Worm (Caenorhabditis elegans): Measurements from ENCODE around the gene spp-2.

Gene spp-2

ce11 chrX:7322323-7322722 lies 5.7 kb upstream of the spp-2 start, which contains the start of gene T08A9.13:
T08A9.13 (minus strand) TSS chrX:7322423.
- TF ChIP-seq ceh-58 (GFP tag; IDR thresholded peaks at IDR 0.05) (no peak), ccch-3 (GFP tag; optimal IDR thresholded peaks at IDR 0.05) (no peak), ceh-27 (GFP tag; optimal IDR thresholded peaks at IDR 0.05) (no peak), rec-8 (tag; optimal IDR thresholded peaks at IDR 0.05) (no peak), attf-6 (GFP tag; IDR thresholded peaks at IDR 0.05) (no peak), unc-62 (GFP tag; optimal IDR thresholded peaks at IDR 0.05) (no peak), nhr-120 (GFP tag; IDR thresholded peaks at IDR 0.05) (no peak), ztf-25 (GFP tag; IDR thresholded peaks at IDR 0.05) (no peak), nfya-1 (tag; optimal IDR thresholded peaks at IDR 0.05; ENCODE audit: borderline replicate concordance, insufficient read depth) (no peak), mcd-1 (GFP tag; IDR thresholded peaks at IDR 0.05) (no peak), lin-26 (GFP tag; IDR thresholded peaks at IDR 0.05) (no peak), ztf-6 (GFP tag; IDR thresholded peaks at IDR 0.05) (no peak), Y53G8AR.9 (GFP tag; conservative IDR thresholded peaks at IDR 0.05) (no peak), nhr-90 (tag; optimal IDR thresholded peaks at IDR 0.05) (no peak), tlf-1 (GFP tag; optimal IDR thresholded peaks at IDR 0.05) (no peak), F57C9.4 (tag; optimal IDR thresholded peaks at IDR 0.05) (no peak), K12H6.12 (tag; optimal IDR thresholded peaks at IDR 0.05) (no peak), sptf-2 (GFP tag; optimal IDR thresholded peaks at IDR 0.05) (no peak), cebp-1 (GFP tag; IDR thresholded peaks at IDR 0.05) (no peak), cebp-1 (tag; optimal IDR thresholded peaks at IDR 0.05) (no peak), let-526 (GFP tag; IDR thresholded peaks at IDR 0.05) (no peak)

ce11 chrX:7320115-7320711 lies 3.6 kb upstream of the spp-2 start, which contains the start of gene spp-5:
spp-5 (minus strand) TSS chrX:7320354.
- TF ChIP-seq F23B12.7 (tag; optimal IDR thresholded peaks at IDR 0.05; ENCODE audit: insufficient read depth) (no peak), bed-2 (GFP tag; IDR thresholded peaks at IDR 0.05) (no peak), K11D2.4 (GFP tag; IDR thresholded peaks at IDR 0.05) (no peak), ztf-18 (tag; optimal IDR thresholded peaks at IDR 0.05) (no peak), F22D6.2 (tag; optimal IDR thresholded peaks at IDR 0.05) (no peak), lin-40 (tag; optimal IDR thresholded peaks at IDR 0.05) (no peak), ama-1 (optimal IDR thresholded peaks at IDR 0.05) (no peak), ama-1 (GFP tag; optimal IDR thresholded peaks at IDR 0.05) (no peak), ztf-22 (GFP tag; optimal IDR thresholded peaks at IDR 0.05) (peak; percentile 36), sptf-2 (GFP tag; optimal IDR thresholded peaks at IDR 0.05) (no peak), F55B11.4 (tag; optimal IDR thresholded peaks at IDR 0.05; ENCODE audit: borderline replicate concordance, insufficient read depth) (no peak), efl-1 (GFP tag; optimal IDR thresholded peaks at IDR 0.05) (no peak), cebp-1 (GFP tag; IDR thresholded peaks at IDR 0.05) (no peak), cebp-1 (tag; optimal IDR thresholded peaks at IDR 0.05) (peak; percentile 28), hmg-20 (GFP tag; IDR thresholded peaks at IDR 0.05) (no peak), Y56A3A.18 (GFP tag; IDR thresholded peaks at IDR 0.05) (no peak), T07F8.4 (tag; optimal IDR thresholded peaks at IDR 0.05) (no peak), zim-3 (tag; optimal IDR thresholded peaks at IDR 0.05) (no peak), lin-26 (GFP tag; IDR thresholded peaks at IDR 0.05) (no peak), pha-4 (tag; optimal IDR thresholded peaks at IDR 0.05) (no peak), somi-1 (GFP tag; optimal IDR thresholded peaks at IDR 0.05) (no peak), bed-1 (GFP tag; IDR thresholded peaks at IDR 0.05) (no peak), mel-28 (tag; optimal IDR thresholded peaks at IDR 0.05; ENCODE audit: borderline replicate concordance) (no peak), madf-3 (GFP tag; IDR thresholded peaks at IDR 0.05) (no peak), snpc-4 (GFP tag; optimal IDR thresholded peaks at IDR 0.05) (no peak), snpc-4 (tag; optimal IDR thresholded peaks at IDR 0.05) (no peak), ccch-3 (GFP tag; optimal IDR thresholded peaks at IDR 0.05) (no peak), tlf-1 (GFP tag; optimal IDR thresholded peaks at IDR 0.05) (no peak), F10E7.11 (tag; optimal IDR thresholded peaks at IDR 0.05) (no peak), xnd-1 (tag; optimal IDR thresholded peaks at IDR 0.05) (no peak), Y67H2A.10 (GFP tag; conservative IDR thresholded peaks at IDR 0.05) (no peak), ztf-3 (GFP tag; optimal IDR thresholded peaks at IDR 0.05) (no peak), unc-130 (GFP tag; optimal IDR thresholded peaks at IDR 0.05) (no peak)
